Fruit fly (Drosophila melanogaster): ENCODE results near the gene amd.
A peak's percentile ranks its signal among the peaks of the same experiment; 100 is the strongest.

Gene amd

DNA sequence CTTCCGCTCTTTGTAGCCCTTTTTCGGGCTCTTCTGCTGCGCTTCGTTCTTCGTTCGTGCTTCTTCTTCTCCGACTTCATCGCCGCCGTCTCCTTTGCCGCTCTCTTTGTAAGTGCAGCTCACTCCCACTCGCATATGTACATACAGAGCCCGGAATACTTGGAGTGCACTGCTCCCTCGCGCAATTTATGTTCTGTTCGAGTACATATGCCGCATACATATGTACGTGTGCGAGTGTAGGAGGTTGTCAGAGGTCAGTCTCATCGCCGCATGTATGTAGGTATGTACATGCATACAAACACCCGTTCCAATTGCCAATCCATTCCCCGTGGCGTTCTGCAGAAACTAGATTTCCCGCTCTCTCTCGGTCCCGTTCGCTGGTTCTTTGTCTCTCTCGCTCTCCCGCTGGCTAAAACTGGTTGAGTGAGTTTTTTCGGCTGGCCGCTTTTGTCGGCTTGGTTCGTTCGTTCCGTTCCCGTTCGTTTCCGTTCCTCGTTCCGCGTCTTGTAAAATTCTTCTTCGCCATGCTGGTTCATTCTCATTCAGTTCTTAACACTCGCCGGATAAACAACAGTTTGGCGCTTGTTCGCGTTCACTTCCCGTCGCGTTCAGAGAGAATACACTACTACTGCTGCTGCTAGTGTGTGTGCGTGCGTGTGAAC is 48.2 kb downstream of the amd start (continued):
- TF ChIP-seq C15 (GFP tag; IDR thresholded peaks at IDR 0.05) (no peak), Asciz (GFP tag; optimal IDR thresholded peaks at IDR 0.05) (no peak), tup (GFP tag; optimal IDR thresholded peaks at IDR 0.05) (no peak), ttk (GFP tag; IDR thresholded peaks at IDR 0.05) (no peak), CG2712 (tag; optimal IDR thresholded peaks at IDR 0.05) (peak; percentile 33), CG8359 (GFP tag; optimal IDR thresholded peaks at IDR 0.05; ENCODE audit: borderline replicate concordance) (no peak), jing (GFP tag; optimal IDR thresholded peaks at IDR 0.05) (no peak), bowl (GFP tag; IDR thresholded peaks at IDR 0.05) (no peak), CG9797 (GFP tag; optimal IDR thresholded peaks at IDR 0.05) (no peak), CG12744 (GFP tag; optimal IDR thresholded peaks at IDR 0.05) (no peak), CG11456 (GFP tag; IDR thresholded peaks at IDR 0.05) (peak; percentile 28; the same call in 1 of the 3 replicates), nom (GFP tag; optimal IDR thresholded peaks at IDR 0.05) (peak; percentile 81), sisA (GFP tag; IDR thresholded peaks at IDR 0.05) (no peak), gce (GFP tag; IDR thresholded peaks at IDR 0.05) (no peak), CG2129 (GFP tag; IDR thresholded peaks at IDR 0.05; ENCODE audit: partially characterized antibody) (no peak), slou (GFP tag; optimal IDR thresholded peaks at IDR 0.05) (no peak), CG33213 (GFP tag; optimal IDR thresholded peaks at IDR 0.05) (peak; percentile 40)

dm6 chr2L:19158679-19159551 is 49.0 kb downstream of the amd start:
- TF ChIP-seq CG10959 (GFP tag; IDR thresholded peaks at IDR 0.05) (no peak), D (optimal IDR thresholded peaks at IDR 0.05) (peak; percentile 82), D (GFP tag; optimal IDR thresholded peaks at IDR 0.05) (peak; percentile 13), Pdp1 (GFP tag; optimal IDR thresholded peaks at IDR 0.05) (peak; percentile 14), CG10147 (GFP tag; optimal IDR thresholded peaks at IDR 0.05) (no peak), CTCF (GFP tag; optimal IDR thresholded peaks at IDR 0.05) (no peak), tx (GFP tag; optimal IDR thresholded peaks at IDR 0.05) (no peak), CG2202 (tag; optimal IDR thresholded peaks at IDR 0.05) (no peak), CG12299 (tag; optimal IDR thresholded peaks at IDR 0.05) (peak; percentile 7), ssp (GFP tag; IDR thresholded peaks at IDR 0.05) (no peak), ato (GFP tag; IDR thresholded peaks at IDR 0.05; ENCODE audit: partially characterized antibody) (no peak), Doc2 (GFP tag; IDR thresholded peaks at IDR 0.05) (no peak), CG18476 (GFP tag; optimal IDR thresholded peaks at IDR 0.05) (peak; percentile 13), rib (GFP tag; IDR thresholded peaks at IDR 0.05) (no peak), CG4707 (GFP tag; optimal IDR thresholded peaks at IDR 0.05) (peak; percentile 30), CG9437 (GFP tag; optimal IDR thresholded peaks at IDR 0.05) (peak; percentile 1), E2f1 (GFP tag; IDR thresholded peaks at IDR 0.05) (no peak), Dbx (GFP tag; IDR thresholded peaks at IDR 0.05) (peak; percentile 10; the same call in 1 of the 3 replicates), pho (GFP tag; optimal IDR thresholded peaks at IDR 0.05) (peak; percentile 0), Lpt (GFP tag; optimal IDR thresholded peaks at IDR 0.05) (no peak), inv (GFP tag; IDR thresholded peaks at IDR 0.05; ENCODE audit: partially characterized antibody) (no peak), lilli (GFP tag; optimal IDR thresholded peaks at IDR 0.05) (peak; percentile 53), esg (GFP tag; conservative IDR thresholded peaks at IDR 0.05) (no peak; the same call in 1 of the 2 replicates), CG7928 (GFP tag; optimal IDR thresholded peaks at IDR 0.05) (no peak), Ravus (GFP tag; IDR thresholded peaks at IDR 0.05) (no peak), CG3726 (GFP tag; IDR thresholded peaks at IDR 0.05) (no peak), CG3838 (GFP tag; optimal IDR thresholded peaks at IDR 0.05) (peak; percentile 55), nau (GFP tag; optimal IDR thresholded peaks at IDR 0.05) (no peak), CG4617 (GFP tag; optimal IDR thresholded peaks at IDR 0.05; ENCODE audit: borderline replicate concordance) (peak; percentile 3), CG3281 (GFP tag; optimal IDR thresholded peaks at IDR 0.05) (peak; percentile 19), Dip2 (GFP tag; IDR thresholded peaks at IDR 0.05) (no peak), vnd (GFP tag; IDR thresholded peaks at IDR 0.05; ENCODE audit: partially characterized antibody) (no peak)
